Fruit fly (Drosophila melanogaster) whole organism, adult: ENCODE results near the gene Cpr100A.
A peak's percentile ranks its signal among the peaks of the same experiment; 100 is the strongest.

Experiments
- CG14711 ChIP-seq: fragments of 200-800 bp; sonication (Bioruptor generic); optimal IDR thresholded peaks from 2 replicates; lab custom pipeline; 2018; ENCODE audit warnings: missing biosample characterization, mild to moderate bottlenecking, missing genetic modification characterization, moderate library complexity
- CG1620 ChIP-seq: fragments of 200-800 bp; sonication (Bioruptor generic); optimal IDR thresholded peaks from 2 replicates; lab custom pipeline; 2016; ENCODE audit warnings: missing biosample characterization, missing genetic modification characterization
- CG5204 ChIP-seq: fragments of 200-800 bp; sonication (Bioruptor generic); optimal IDR thresholded peaks from 2 replicates; lab custom pipeline; 2016; ENCODE audit warnings: missing biosample characterization, missing genetic modification characterization
- Clk ChIP-seq: fragments of 200-800 bp; sonication (Bioruptor generic); optimal IDR thresholded peaks from 2 replicates; lab custom pipeline; 2017; ENCODE audit warnings: missing biosample characterization, missing genetic modification characterization
- Crg-1 ChIP-seq: fragments of 200-800 bp; sonication (Bioruptor generic); optimal IDR thresholded peaks from 2 replicates; lab custom pipeline; 2016; ENCODE audit warnings: missing biosample characterization, missing genetic modification characterization
- Hr96 ChIP-seq: fragments of 200-800 bp; sonication (Bioruptor generic); optimal IDR thresholded peaks from 2 replicates; lab custom pipeline; 2016; ENCODE audit warnings: missing biosample characterization, missing genetic modification characterization
- Mnt ChIP-seq: fragments of 200-800 bp; sonication (Bioruptor generic); optimal IDR thresholded peaks from 2 replicates; lab custom pipeline; 2016; ENCODE audit warnings: missing biosample characterization, mild to moderate bottlenecking, missing genetic modification characterization
- bab1 ChIP-seq: fragments of 200-800 bp; sonication (Bioruptor generic); optimal IDR thresholded peaks from 3 replicates; lab custom pipeline; 2019; ENCODE audit warnings: missing biosample characterization, mild to moderate bottlenecking, missing genetic modification characterization, moderate library complexity
- cnc ChIP-seq, 2 experiments: fragments of >200 bp; optimal IDR thresholded peaks; 2 replicates each; lab custom pipeline; 2017
- kay ChIP-seq: fragments of 200-800 bp; sonication (Bioruptor generic); peaks from one replicate; lab custom pipeline; 2016; ENCODE audit warnings: missing biosample characterization, missing genetic modification characterization, borderline replicate concordance
- ovo ChIP-seq: fragments of 200-800 bp; sonication (Bioruptor generic); optimal IDR thresholded peaks from 2 replicates; lab custom pipeline; 2016; ENCODE audit warnings: missing biosample characterization, missing genetic modification characterization
- pad ChIP-seq: fragments of 200-800 bp; sonication (Bioruptor generic); optimal IDR thresholded peaks from 3 replicates; lab custom pipeline; 2017; ENCODE audit warnings: missing biosample characterization, missing genetic modification characterization, mild to moderate bottlenecking, moderate library complexity, missing genetic modification reagents
- tj ChIP-seq: fragments of 200-800 bp; sonication (Bioruptor generic); optimal IDR thresholded peaks from 3 replicates; lab custom pipeline; 2017; ENCODE audit warnings: missing biosample characterization, mild to moderate bottlenecking, missing genetic modification characterization, moderate library complexity

DNA sequence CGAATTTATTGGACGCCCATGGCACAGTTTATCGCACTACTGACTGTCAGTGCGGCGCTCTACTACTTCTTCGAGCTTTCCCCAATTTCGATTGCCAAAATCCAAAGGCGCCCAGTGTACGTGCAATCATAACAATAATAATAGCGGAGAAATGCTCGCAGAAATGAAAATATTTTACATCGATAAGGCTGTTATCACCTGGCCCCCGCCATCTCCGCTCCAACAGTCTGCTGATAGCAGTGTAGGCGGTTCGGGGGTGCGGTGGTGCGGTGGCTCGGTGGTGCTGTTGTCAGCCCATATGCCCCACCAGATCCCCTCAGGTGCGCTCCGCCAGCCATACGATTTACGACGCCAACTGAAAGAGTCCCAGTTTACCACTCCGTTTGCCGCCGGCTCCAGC lies 47.9 kb downstream of the Cpr100A start:
- TF ChIP-seq ovo (GFP tag; lab: Kevin White, UChicago) (no peak), Hr96 (peak; percentile 5), bab1 (GFP tag; lab: Kevin White, UChicago) (no peak), CG1620 (GFP tag; lab: Kevin White, UChicago) (no peak), cnc (optimal IDR thresholded peaks at IDR 0.05; lab: Kevin White, UChicago) (no peak), Crg-1 (GFP tag; lab: Kevin White, UChicago) (no peak), Mnt (GFP tag; lab: Kevin White, UChicago) (no peak), CG5204 (GFP tag; lab: Kevin White, UChicago) (no peak), pad (GFP tag; lab: Kevin White, UChicago) (peak; percentile 14), tj (GFP tag; lab: Kevin White, UChicago) (peak; percentile 13), kay (GFP tag; lab: Kevin White, UChicago) (no peak), Clk (GFP tag; lab: Kevin White, UChicago) (peak; percentile 28), CG14711 (tag; lab: Kevin White, UChicago) (no peak)
